Worm (Caenorhabditis elegans): ENCODE results near the gene C18A3.11.
A peak's percentile ranks its signal among the peaks of the same experiment; 100 is the strongest.

The C18A3.11 gene

DNA sequence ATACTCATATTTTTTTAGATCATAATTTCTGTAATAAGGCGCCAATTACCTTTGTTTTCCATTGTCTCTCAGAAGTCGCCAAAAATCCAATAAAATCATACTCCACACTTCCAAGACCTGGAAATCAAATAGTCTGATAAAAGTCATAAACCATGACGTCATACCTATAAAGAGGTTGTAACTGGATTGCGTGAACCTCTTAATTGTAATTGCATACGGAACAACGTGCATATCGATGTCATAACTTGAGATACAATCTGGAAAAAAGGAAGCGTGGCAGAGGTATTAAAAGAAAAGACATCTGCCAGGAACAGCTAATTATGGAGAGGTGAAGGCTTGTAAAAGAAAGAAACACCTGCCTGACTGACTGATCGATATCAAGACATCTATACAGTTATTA lies 14.3 kb downstream of the C18A3.11 start, which contains the start of gene F10C1.9:
F10C1.9 (minus strand) TSS at position 197 of the 400 bp plus-strand sequence.
- TF ChIP-seq elt-2 (tag; optimal IDR thresholded peaks at IDR 0.05) (peak; percentile 69), unc-39 (tag; optimal IDR thresholded peaks at IDR 0.05) (no peak), jun-1 (tag; optimal IDR thresholded peaks at IDR 0.05) (no peak), R02D3.7 (tag; optimal IDR thresholded peaks at IDR 0.05) (no peak)

DNA sequence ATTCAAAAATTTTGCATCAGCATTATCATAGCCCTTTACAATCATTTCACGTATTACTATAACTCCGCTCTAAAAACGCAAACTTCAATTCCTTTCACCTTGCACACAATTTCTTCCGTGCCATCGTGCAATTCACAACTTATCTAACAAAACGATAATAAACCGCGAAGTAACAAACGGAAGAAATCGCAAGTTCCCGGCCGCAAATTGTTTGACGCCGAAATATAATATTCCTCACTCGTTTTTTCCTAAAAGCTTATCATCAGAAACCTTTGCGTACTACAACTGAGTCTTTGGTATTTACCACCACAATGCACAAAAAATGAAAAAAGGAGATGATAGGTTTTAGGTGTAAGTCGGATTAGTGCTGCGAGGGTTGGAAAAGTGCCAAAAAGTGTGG lies 16.5 kb downstream of the C18A3.11 start:
- TF ChIP-seq mml-1 (tag; optimal IDR thresholded peaks at IDR 0.05) (no peak), ztf-4 (tag; optimal IDR thresholded peaks at IDR 0.05) (no peak), elt-2 (tag; optimal IDR thresholded peaks at IDR 0.05) (peak; percentile 94)

DNA sequence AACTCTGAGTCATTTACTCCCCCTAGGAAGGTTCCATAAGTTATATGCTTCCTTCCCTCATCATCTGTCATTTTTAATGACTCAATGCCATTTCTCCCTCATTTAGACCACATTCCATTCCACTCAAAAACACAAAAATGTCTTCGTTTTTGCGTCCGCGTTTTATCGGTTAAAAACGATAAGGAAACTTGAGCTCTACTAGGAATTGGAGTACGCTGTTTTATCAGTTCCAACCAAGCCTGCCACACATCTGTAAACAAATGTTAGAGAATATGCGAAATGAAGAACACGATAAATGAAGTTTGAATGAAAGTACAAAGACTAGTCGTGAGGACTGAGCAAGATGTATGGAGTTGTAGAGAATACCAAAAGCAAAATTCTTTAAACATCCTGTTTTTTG lies 17.6 kb downstream of the C18A3.11 start:
- peak; percentile 76 for TF ChIP-seq jun-1 (tag; optimal IDR thresholded peaks at IDR 0.05)
- peak; percentile 39 for TF ChIP-seq pha-4 (tag; optimal IDR thresholded peaks at IDR 0.05)
- TF ChIP-seq elt-2 (tag; optimal IDR thresholded peaks at IDR 0.05): peak; percentile 100
- TF ChIP-seq mml-1 (tag; optimal IDR thresholded peaks at IDR 0.05): no peak
- TF ChIP-seq nhr-237 (tag; optimal IDR thresholded peaks at IDR 0.05): no peak
- no peak for TF ChIP-seq mdl-1 (tag; optimal IDR thresholded peaks at IDR 0.05)
- no peak for TF ChIP-seq elt-1 (tag; optimal IDR thresholded peaks at IDR 0.05)
- TF ChIP-seq zag-1 (tag; optimal IDR thresholded peaks at IDR 0.05): no peak
- no peak for TF ChIP-seq egl-5 (tag; optimal IDR thresholded peaks at IDR 0.05)
- no peak for TF ChIP-seq nhr-67 (tag; optimal IDR thresholded peaks at IDR 0.05)
- no peak for TF ChIP-seq fos-1 (tag; optimal IDR thresholded peaks at IDR 0.05)
- no peak for TF ChIP-seq hmg-11 (tag; optimal IDR thresholded peaks at IDR 0.05)
- TF ChIP-seq pqm-1 (tag; optimal IDR thresholded peaks at IDR 0.05): peak; percentile 97
- TF ChIP-seq skn-1 (tag; optimal IDR thresholded peaks at IDR 0.05): peak; percentile 1
- TF ChIP-seq ama-1 (optimal IDR thresholded peaks at IDR 0.05): no peak
- TF ChIP-seq egl-27 (tag; optimal IDR thresholded peaks at IDR 0.05): no peak
- TF ChIP-seq nhr-11 (tag; optimal IDR thresholded peaks at IDR 0.05): no peak
- no peak for TF ChIP-seq eor-1 (tag; optimal IDR thresholded peaks at IDR 0.05)
- no peak for TF ChIP-seq lin-15B (tag; optimal IDR thresholded peaks at IDR 0.05)

DNA sequence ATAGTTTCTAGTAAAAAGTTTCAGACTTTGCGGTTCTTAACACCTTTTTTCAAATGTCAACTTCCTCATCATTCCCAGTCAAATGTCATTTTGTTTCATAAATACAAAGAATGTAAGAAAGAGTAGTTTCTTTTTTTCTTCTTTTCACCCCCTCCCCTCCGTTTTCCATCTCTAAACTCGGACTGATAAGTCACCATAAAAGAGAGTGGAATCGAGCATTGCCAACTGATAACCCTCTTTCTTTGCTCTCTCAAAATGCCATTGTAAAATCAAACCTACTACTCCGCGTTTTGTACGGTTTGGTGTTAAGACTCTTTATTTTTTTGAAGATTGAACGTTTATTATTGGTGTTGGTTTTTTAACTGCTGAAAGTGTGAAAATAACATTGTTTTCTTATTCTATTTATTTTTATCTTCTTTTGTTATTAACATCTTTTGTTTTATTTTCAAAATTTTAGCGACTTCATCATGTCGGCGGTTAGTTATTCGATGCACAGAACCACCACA lies 19.0 kb downstream of the C18A3.11 start, which contains the start of gene ifb-2:
ifb-2 (plus strand) TSS at position 456 of the 506 bp plus-strand sequence.
- TF ChIP-seq ZK546.5 (tag; optimal IDR thresholded peaks at IDR 0.05) (no peak), pqm-1 (tag; optimal IDR thresholded peaks at IDR 0.05) (peak; percentile 90), nhr-76 (tag; optimal IDR thresholded peaks at IDR 0.05) (no peak), elt-3 (tag; optimal IDR thresholded peaks at IDR 0.05) (no peak), nfya-1 (tag; optimal IDR thresholded peaks at IDR 0.05; ENCODE audit: insufficient read depth) (no peak), lin-39 (tag; optimal IDR thresholded peaks at IDR 0.05) (no peak), nhr-25 (tag; optimal IDR thresholded peaks at IDR 0.05) (no peak), elt-2 (tag; optimal IDR thresholded peaks at IDR 0.05) (peak; percentile 96), ztf-11 (tag; optimal IDR thresholded peaks at IDR 0.05) (no peak)

DNA sequence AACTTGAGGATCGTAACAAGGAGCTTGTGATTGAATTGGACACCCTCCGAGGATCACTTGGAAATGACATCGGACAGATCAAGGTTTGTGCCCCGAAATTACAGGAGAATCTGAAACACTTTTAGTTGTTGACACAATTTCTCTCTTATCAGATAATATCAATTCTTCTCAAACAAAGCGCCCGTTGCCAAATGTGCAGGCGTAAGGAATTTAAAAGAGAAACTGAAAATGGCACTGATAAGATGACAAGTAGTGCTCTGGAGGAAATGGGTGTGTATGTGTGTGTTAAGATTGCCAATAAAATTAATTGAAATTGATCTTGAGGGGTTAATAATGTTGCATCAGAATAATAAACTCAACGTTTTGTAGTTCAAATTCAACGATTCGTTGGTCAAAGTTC lies 20.5 kb downstream of the C18A3.11 start:
- TF ChIP-seq mml-1 (tag; optimal IDR thresholded peaks at IDR 0.05) (no peak), pqm-1 (tag; optimal IDR thresholded peaks at IDR 0.05) (peak; percentile 92), nhr-76 (tag; optimal IDR thresholded peaks at IDR 0.05) (no peak), nfya-1 (tag; optimal IDR thresholded peaks at IDR 0.05; ENCODE audit: insufficient read depth) (no peak), elt-2 (tag; optimal IDR thresholded peaks at IDR 0.05) (peak; percentile 97), nhr-237 (tag; optimal IDR thresholded peaks at IDR 0.05) (no peak), fkh-2 (tag; optimal IDR thresholded peaks at IDR 0.05) (no peak), lin-39 (tag; optimal IDR thresholded peaks at IDR 0.05) (no peak), fkh-10 (GFP tag; optimal IDR thresholded peaks at IDR 0.05) (no peak), nhr-11 (tag; optimal IDR thresholded peaks at IDR 0.05) (no peak), pha-4 (tag; optimal IDR thresholded peaks at IDR 0.05) (peak; percentile 39), eor-1 (tag; optimal IDR thresholded peaks at IDR 0.05) (no peak)

DNA sequence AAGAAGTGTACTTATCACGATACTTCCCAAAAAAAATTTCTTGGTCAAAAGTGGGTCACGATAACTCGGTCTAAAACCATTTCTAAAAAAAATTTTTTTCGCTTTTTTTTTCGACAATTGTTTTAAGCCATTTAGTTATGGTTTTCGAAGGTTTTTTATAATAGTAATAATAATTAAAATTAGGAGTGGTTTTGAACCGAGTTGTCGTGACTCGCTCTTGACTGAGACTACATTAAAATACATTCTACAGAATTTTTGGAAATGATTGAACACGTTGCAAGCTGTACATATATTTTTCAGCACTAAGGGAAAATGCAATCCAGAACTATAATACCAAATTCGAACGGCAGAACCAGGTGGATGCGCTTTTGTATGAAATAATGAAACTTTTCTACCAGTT lies 23.3 kb downstream of the C18A3.11 start, which contains the start of gene F10C1.8:
F10C1.8 (plus strand) TSS at position 301 of the 400 bp plus-strand sequence.
- no peak for TF ChIP-seq hmg-11 (tag; optimal IDR thresholded peaks at IDR 0.05)
- TF ChIP-seq elt-2 (tag; optimal IDR thresholded peaks at IDR 0.05): peak; percentile 31
- no peak for TF ChIP-seq mdl-1 (tag; optimal IDR thresholded peaks at IDR 0.05)

All from whole organism, L3 larva.